Fruit fly (Drosophila melanogaster) whole organism, embryonic: ENCODE results near the gene gro.

Experiments
- Blimp-1 ChIP-seq: fragments of 200-800 bp; sonication (Bioruptor generic); optimal IDR thresholded peaks from 3 replicates; lab custom pipeline; 2018; ENCODE audit warnings: missing biosample characterization, missing genetic modification characterization, mild to moderate bottlenecking, moderate library complexity, missing genetic modification reagents
- CG4820 ChIP-seq: fragments of 200-800 bp; sonication (Bioruptor generic); optimal IDR thresholded peaks from 3 replicates; lab custom pipeline; 2016; ENCODE audit warnings: missing biosample characterization, missing genetic modification characterization
- Oli ChIP-seq: fragments of 200-800 bp; sonication (Bioruptor generic); optimal IDR thresholded peaks from 2 replicates; lab custom pipeline; 2018; ENCODE audit warnings: missing biosample characterization, mild to moderate bottlenecking, missing genetic modification characterization, moderate library complexity
- lola ChIP-seq, 3 experiments: fragments of >200 bp in 2 of 3; fragments of 200-800 bp in 1 of 3; sonication (Bioruptor generic) in 1 of 3; optimal IDR thresholded peaks; 2 replicates each; lab custom pipeline; 2017 to 2019; ENCODE audit warnings: missing biosample characterization in 3 of 3, missing genetic modification characterization in 3 of 3, mild to moderate bottlenecking in 1 of 3, moderate library complexity in 1 of 3

- peak in 1 of 3 experiments; percentile 15 for TF ChIP-seq lola (GFP tag; optimal IDR thresholded peaks at IDR 0.05; lab: Kevin White, UChicago)
- TF ChIP-seq CG4820 (GFP tag; lab: Kevin White, UChicago): peak; percentile 47
- TF ChIP-seq Blimp-1 (GFP tag; lab: Kevin White, UChicago): peak; percentile 55
- peak; percentile 30 for TF ChIP-seq Oli (tag; lab: Kevin White, UChicago)
Measured at dm6 chr3R:26041417-26042101, at the start of gene gro.
